Worm (Caenorhabditis elegans): Measurements from ENCODE around the gene T05G5.5.

T05G5.5 gene

ce11 chrIII:9776323-9776722, 25.1 kb upstream of the T05G5.5 start, which contains the start of gene usp-46:
Gene usp-46 (plus strand): TSS chrIII:9776623.
- TF ChIP-seq pha-2 (tag; optimal IDR thresholded peaks at IDR 0.05), result no peak
- no peak for TF ChIP-seq ztf-16 (tag; optimal IDR thresholded peaks at IDR 0.05)
- no peak for TF ChIP-seq ceh-22 (tag; optimal IDR thresholded peaks at IDR 0.05)
- TF ChIP-seq pros-1 (tag; optimal IDR thresholded peaks at IDR 0.05), result no peak
- no peak for TF ChIP-seq eyg-1 (tag; optimal IDR thresholded peaks at IDR 0.05)
- peak; percentile 16 for TF ChIP-seq ceh-31 (tag; optimal IDR thresholded peaks at IDR 0.05)
- TF ChIP-seq hlh-13 (GFP tag; optimal IDR thresholded peaks at IDR 0.05), result no peak
- peak; percentile 43 for TF ChIP-seq pax-1 (tag; optimal IDR thresholded peaks at IDR 0.05)
- TF ChIP-seq che-1 (tag; optimal IDR thresholded peaks at IDR 0.05), result no peak
- no peak for TF ChIP-seq K09A11.1 (tag; optimal IDR thresholded peaks at IDR 0.05; ENCODE audit: insufficient read depth)
- TF ChIP-seq ceh-30 (tag; optimal IDR thresholded peaks at IDR 0.05), result no peak
- TF ChIP-seq hlh-6 (tag; optimal IDR thresholded peaks at IDR 0.05), result no peak

- TF ChIP-seq ceh-30 (tag; optimal IDR thresholded peaks at IDR 0.05), result no peak
- TF ChIP-seq ceh-14 (tag; optimal IDR thresholded peaks at IDR 0.05), result no peak
- TF ChIP-seq pag-3 (tag; optimal IDR thresholded peaks at IDR 0.05; ENCODE audit: borderline replicate concordance), result no peak
- no peak for TF ChIP-seq ceh-9 (tag; optimal IDR thresholded peaks at IDR 0.05)
- TF ChIP-seq lin-11 (tag; optimal IDR thresholded peaks at IDR 0.05), result no peak
- no peak for TF ChIP-seq elt-2 (tag; optimal IDR thresholded peaks at IDR 0.05)
- TF ChIP-seq rnt-1 (tag; optimal IDR thresholded peaks at IDR 0.05), result no peak
- TF ChIP-seq ahr-1 (tag; optimal IDR thresholded peaks at IDR 0.05), result no peak
Measured at ce11 chrIII:9775916-9776315, 24.7 kb upstream of the T05G5.5 start.

- TF ChIP-seq pag-3 (tag; optimal IDR thresholded peaks at IDR 0.05; ENCODE audit: borderline replicate concordance), result no peak
- TF ChIP-seq pha-4 (tag; optimal IDR thresholded peaks at IDR 0.05), result no peak
- TF ChIP-seq odd-2 (tag; optimal IDR thresholded peaks at IDR 0.05), result no peak
- TF ChIP-seq elt-4 (tag; optimal IDR thresholded peaks at IDR 0.05), result no peak
- TF ChIP-seq madf-2 (tag; optimal IDR thresholded peaks at IDR 0.05), result no peak
- no peak for TF ChIP-seq syd-9 (tag; optimal IDR thresholded peaks at IDR 0.05)
- TF ChIP-seq hlh-13 (GFP tag; optimal IDR thresholded peaks at IDR 0.05), result no peak
- no peak for TF ChIP-seq tbx-2 (tag; optimal IDR thresholded peaks at IDR 0.05)
Measured at ce11 chrIII:9772394-9772793, 21.2 kb upstream of the T05G5.5 start.

DNA sequence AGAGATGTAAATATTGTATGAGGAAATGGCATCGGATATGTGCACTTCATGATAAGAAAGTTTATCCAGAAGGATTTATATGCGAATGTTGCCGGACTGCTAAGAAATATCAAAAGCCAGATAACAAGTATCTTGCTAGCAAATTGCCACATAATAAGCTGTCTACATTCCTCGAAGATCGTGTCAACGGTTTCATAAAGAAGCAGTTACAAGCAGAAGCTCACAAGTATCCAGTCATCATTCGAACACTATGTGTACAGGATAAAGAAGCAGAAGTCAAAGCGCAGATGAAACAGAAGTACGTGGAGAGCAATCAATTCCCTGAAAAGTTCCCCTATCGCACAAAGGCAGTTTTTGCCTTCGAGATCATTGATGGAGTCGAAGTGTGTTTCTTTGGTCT, 19.4 kb upstream of the T05G5.5 start:
- TF ChIP-seq unc-42 (tag; optimal IDR thresholded peaks at IDR 0.05) (no peak), ztf-16 (tag; optimal IDR thresholded peaks at IDR 0.05) (no peak), pha-4 (tag; optimal IDR thresholded peaks at IDR 0.05) (no peak), sdc-2 (tag; optimal IDR thresholded peaks at IDR 0.05) (no peak), ceh-14 (tag; optimal IDR thresholded peaks at IDR 0.05) (no peak), nfya-1 (tag; optimal IDR thresholded peaks at IDR 0.05) (no peak), pag-3 (tag; optimal IDR thresholded peaks at IDR 0.05; ENCODE audit: borderline replicate concordance) (no peak), ceh-22 (tag; optimal IDR thresholded peaks at IDR 0.05) (no peak), ceh-24 (tag; optimal IDR thresholded peaks at IDR 0.05) (no peak), C38D4.7 (GFP tag; optimal IDR thresholded peaks at IDR 0.05) (no peak), ceh-48 (tag; optimal IDR thresholded peaks at IDR 0.05) (no peak), dmd-4 (tag; optimal IDR thresholded peaks at IDR 0.05; ENCODE audit: borderline replicate concordance) (no peak)

ce11 chrIII:9768023-9768422, 16.8 kb upstream of the T05G5.5 start:
- TF ChIP-seq ceh-45 (GFP tag; IDR thresholded peaks at IDR 0.05) (no peak), ceh-24 (tag; optimal IDR thresholded peaks at IDR 0.05) (no peak)

DNA sequence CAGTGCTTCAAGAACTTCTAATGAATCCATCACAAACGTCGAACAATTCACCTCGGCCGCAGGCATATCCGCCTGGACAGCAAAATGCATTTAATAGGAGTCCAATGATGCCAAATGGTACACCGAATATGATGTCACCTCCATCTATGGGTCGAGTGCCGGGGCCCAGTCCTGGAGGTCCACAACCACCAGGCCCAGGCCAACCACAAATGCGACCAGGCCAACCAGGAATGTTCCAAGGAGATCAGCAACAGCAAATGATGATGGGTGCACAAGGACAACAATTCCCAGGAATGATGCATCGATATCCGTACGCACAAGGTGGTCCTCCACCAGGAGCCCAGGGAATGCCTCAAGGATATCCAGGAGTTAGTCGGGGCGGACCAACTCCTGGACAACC, 15.9 kb upstream of the T05G5.5 start:
- TF ChIP-seq elt-4 (tag; optimal IDR thresholded peaks at IDR 0.05) (no peak), mec-3 (tag; optimal IDR thresholded peaks at IDR 0.05; ENCODE audit: borderline replicate concordance) (peak; percentile 37), K09A11.1 (tag; optimal IDR thresholded peaks at IDR 0.05; ENCODE audit: insufficient read depth) (no peak), fax-1 (tag; optimal IDR thresholded peaks at IDR 0.05) (no peak), ref-2 (tag; optimal IDR thresholded peaks at IDR 0.05) (peak; percentile 43), T23F11.4 (GFP tag; optimal IDR thresholded peaks at IDR 0.05) (no peak)

Data from whole organism, late embryonic.